Fruit fly (Drosophila melanogaster) whole organism, embryonic: ENCODE data around the gene sosie.

ENCODE experiments used
- Blimp-1 ChIP-seq: fragments of 200-800 bp; sonication (Bioruptor generic); optimal IDR thresholded peaks from 3 replicates; lab custom pipeline; 2018; ENCODE audit warnings: missing biosample characterization, missing genetic modification characterization, mild to moderate bottlenecking, moderate library complexity, missing genetic modification reagents
- C15 ChIP-seq: fragments of 200-800 bp; sonication (Bioruptor generic); IDR thresholded peaks from 3 replicates; pipeline ENCODE4 v1.3.6; 2022; ENCODE audit warnings: missing biosample characterization, missing genetic modification characterization
- CG10267 ChIP-seq: fragments of 200-800 bp; sonication (Bioruptor generic); optimal IDR thresholded peaks from 2 replicates; lab custom pipeline; 2018; ENCODE audit warnings: missing biosample characterization, mild to moderate bottlenecking, missing genetic modification characterization, moderate library complexity
- CG10462 ChIP-seq: fragments of 200-800 bp; sonication (Bioruptor generic); optimal IDR thresholded peaks from 2 replicates; lab custom pipeline; 2016; ENCODE audit warnings: missing biosample characterization, missing genetic modification characterization
- CG11560 ChIP-seq: fragments of 200-800 bp; sonication (Bioruptor generic); IDR thresholded peaks from 3 replicates; pipeline ENCODE4 v1.3.6; 2022; ENCODE audit warnings: missing biosample characterization, missing genetic modification characterization
- CG12219 ChIP-seq: fragments of 200-800 bp; sonication (Bioruptor generic); optimal IDR thresholded peaks from 3 replicates; lab custom pipeline; 2018; ENCODE audit warnings: missing biosample characterization, mild to moderate bottlenecking, missing genetic modification characterization
- CG12299 ChIP-seq: fragments of 200-800 bp; sonication (Bioruptor generic); optimal IDR thresholded peaks from 2 replicates; lab custom pipeline; 2018; ENCODE audit warnings: missing biosample characterization, mild to moderate bottlenecking, missing genetic modification characterization
- CG14441 ChIP-seq: fragments of 200-800 bp; sonication (Bioruptor generic); IDR thresholded peaks from 2 replicates; pipeline ENCODE4 v1.3.6; 2022; ENCODE audit warnings: missing biosample characterization, missing genetic modification characterization
- CG15696 ChIP-seq: fragments of 200-800 bp; sonication (Bioruptor generic); optimal IDR thresholded peaks from 2 replicates; lab custom pipeline; 2019; ENCODE audit warnings: missing biosample characterization, mild to moderate bottlenecking, missing genetic modification characterization, moderate library complexity
- CG16813 ChIP-seq: fragments of 200-800 bp; sonication (Bioruptor generic); IDR thresholded peaks from 3 replicates; pipeline ENCODE4 v1.3.6; 2022; ENCODE audit warnings: missing biosample characterization, missing genetic modification characterization; ENCODE audit not compliant: partially characterized antibody
- CG18764 ChIP-seq: fragments of 200-800 bp; sonication (Bioruptor generic); optimal IDR thresholded peaks from 3 replicates; lab custom pipeline; 2016; ENCODE audit warnings: missing biosample characterization, missing genetic modification characterization
- CG2875 ChIP-seq: fragments of 200-800 bp; sonication (Bioruptor generic); optimal IDR thresholded peaks from 2 replicates; lab custom pipeline; 2017; ENCODE audit warnings: missing biosample characterization, mild to moderate bottlenecking, missing genetic modification characterization, missing genetic modification reagents
- CG31365 ChIP-seq: fragments of 200-800 bp; sonication (Bioruptor generic); optimal IDR thresholded peaks from 2 replicates; lab custom pipeline; 2018; ENCODE audit warnings: missing biosample characterization, mild to moderate bottlenecking, missing genetic modification characterization
- CG3281 ChIP-seq: fragments of 200-800 bp; sonication (Bioruptor generic); optimal IDR thresholded peaks from 3 replicates; lab custom pipeline; 2017; ENCODE audit warnings: missing biosample characterization, mild to moderate bottlenecking, missing genetic modification characterization
- CG43689 ChIP-seq: fragments of 200-800 bp; sonication (Bioruptor generic); IDR thresholded peaks from 2 replicates; pipeline ENCODE4 v1.3.6; 2022; ENCODE audit warnings: missing biosample characterization, missing genetic modification characterization
- CG6765 ChIP-seq: fragments of 200-800 bp; sonication (Bioruptor generic); optimal IDR thresholded peaks from 3 replicates; lab custom pipeline; 2017; ENCODE audit warnings: missing biosample characterization, mild to moderate bottlenecking, missing genetic modification characterization
- CG6854 ChIP-seq: fragments of 200-800 bp; sonication (Bioruptor generic); optimal IDR thresholded peaks from 3 replicates; lab custom pipeline; 2017; ENCODE audit warnings: missing biosample characterization, mild to moderate bottlenecking, missing genetic modification characterization
- CG7786 ChIP-seq: fragments of 200-800 bp; sonication (Bioruptor generic); optimal IDR thresholded peaks from 2 replicates; lab custom pipeline; 2016; ENCODE audit warnings: missing biosample characterization, missing genetic modification characterization
- CG7963 ChIP-seq: fragments of 200-800 bp; sonication (Bioruptor generic); IDR thresholded peaks from 3 replicates; pipeline ENCODE4 v1.3.6; 2022; ENCODE audit warnings: missing biosample characterization, missing genetic modification characterization; ENCODE audit not compliant: partially characterized antibody
- CG8388 ChIP-seq: fragments of 200-800 bp; sonication (Bioruptor generic); optimal IDR thresholded peaks from 2 replicates; lab custom pipeline; 2019; ENCODE audit warnings: missing biosample characterization, mild to moderate bottlenecking, missing genetic modification characterization, moderate library complexity
- CHES-1-like ChIP-seq: fragments of 200-800 bp; sonication (Bioruptor generic); optimal IDR thresholded peaks from 2 replicates; lab custom pipeline; 2016; ENCODE audit warnings: missing biosample characterization, missing genetic modification characterization
- CrebB ChIP-seq: fragments of 200-800 bp; sonication (Bioruptor generic); optimal IDR thresholded peaks from 3 replicates; lab custom pipeline; 2018; ENCODE audit warnings: missing biosample characterization, mild to moderate bottlenecking, missing genetic modification characterization
- Dad ChIP-seq: fragments of 200-800 bp; sonication (Bioruptor generic); optimal IDR thresholded peaks from 3 replicates; lab custom pipeline; 2016; ENCODE audit warnings: missing biosample characterization, missing genetic modification characterization
- Dbx ChIP-seq: fragments of 200-800 bp; sonication (Bioruptor generic); IDR thresholded peaks from 3 replicates; pipeline ENCODE4 v1.3.6; 2022; ENCODE audit warnings: missing biosample characterization, missing genetic modification characterization
- Dip2 ChIP-seq: fragments of 200-800 bp; sonication (Bioruptor generic); IDR thresholded peaks from 2 replicates; pipeline ENCODE4 v1.3.6; 2022; ENCODE audit warnings: missing biosample characterization, missing genetic modification characterization
- Eip74EF ChIP-seq, 2 experiments: fragments of 200-800 bp in 1 of 2; fragments of >200 bp in 1 of 2; sonication (Bioruptor generic) in 1 of 2; optimal IDR thresholded peaks; 2 replicates each; lab custom pipeline; 2017 to 2019; ENCODE audit warnings: missing biosample characterization in 2 of 2, missing genetic modification characterization in 2 of 2, mild to moderate bottlenecking in 1 of 2, moderate library complexity in 1 of 2
- HHEX ChIP-seq: fragments of 200-800 bp; sonication (Bioruptor generic); optimal IDR thresholded peaks from 3 replicates; lab custom pipeline; 2017; ENCODE audit warnings: missing biosample characterization, mild to moderate bottlenecking, missing genetic modification characterization, missing genetic modification reagents
- Jarid2 ChIP-seq: fragments of 200-800 bp; sonication (Bioruptor generic); optimal IDR thresholded peaks from 3 replicates; lab custom pipeline; 2017; ENCODE audit warnings: mild to moderate bottlenecking, missing biosample characterization, missing genetic modification reagents, missing genetic modification characterization
- Oli ChIP-seq: fragments of 200-800 bp; sonication (Bioruptor generic); optimal IDR thresholded peaks from 2 replicates; lab custom pipeline; 2018; ENCODE audit warnings: missing biosample characterization, mild to moderate bottlenecking, missing genetic modification characterization, moderate library complexity
- Side ChIP-seq: fragments of 200-800 bp; sonication (Bioruptor generic); optimal IDR thresholded peaks from 2 replicates; lab custom pipeline; 2016; ENCODE audit warnings: missing biosample characterization, missing genetic modification characterization
- Sry-β ChIP-seq: fragments of 200-800 bp; sonication (Bioruptor generic); optimal IDR thresholded peaks from 2 replicates; lab custom pipeline; 2018; ENCODE audit warnings: missing biosample characterization, mild to moderate bottlenecking, missing genetic modification characterization, moderate library complexity
- Trl ChIP-seq, 3 experiments: fragments of >200 bp in 2 of 3; fragments of 200-800 bp in 1 of 3; sonication (Bioruptor generic) in 1 of 3; optimal IDR thresholded peaks; 2 replicates in 1 of 3; 3 replicates in 2 of 3; lab custom pipeline; 2016 to 2017; ENCODE audit warnings: missing biosample characterization in 1 of 3, missing genetic modification characterization in 1 of 3
- ap ChIP-seq: fragments of 200-800 bp; sonication (Bioruptor generic); IDR thresholded peaks from 2 replicates; pipeline ENCODE4 v1.3.6; 2022; ENCODE audit warnings: missing biosample characterization, missing genetic modification characterization
- dan ChIP-seq: fragments of 200-800 bp; sonication (Bioruptor generic); IDR thresholded peaks from 2 replicates; pipeline ENCODE4 v1.3.6; 2022; ENCODE audit warnings: missing biosample characterization, missing genetic modification characterization
- fru ChIP-seq: fragments of >200 bp; optimal IDR thresholded peaks from 2 replicates; lab custom pipeline; 2017
- gce ChIP-seq: fragments of 200-800 bp; sonication (Bioruptor generic); IDR thresholded peaks from 3 replicates; pipeline ENCODE4 v1.3.6; 2022; ENCODE audit warnings: missing biosample characterization, missing genetic modification characterization
- kay ChIP-seq: fragments of 200-800 bp; sonication (Bioruptor generic); optimal IDR thresholded peaks from 2 replicates; lab custom pipeline; 2016; ENCODE audit warnings: missing biosample characterization, missing genetic modification characterization
- klu ChIP-seq: fragments of 200-800 bp; sonication (Bioruptor generic); IDR thresholded peaks from 2 replicates; pipeline ENCODE4 v1.3.6; 2022; ENCODE audit warnings: missing biosample characterization, missing genetic modification characterization
- onecut ChIP-seq: fragments of 200-800 bp; sonication (Bioruptor generic); IDR thresholded peaks from 2 replicates; pipeline ENCODE4 v1.3.6; 2022; ENCODE audit warnings: missing biosample characterization, missing genetic modification characterization
- p53 ChIP-seq: fragments of 200-800 bp; sonication (Bioruptor generic); optimal IDR thresholded peaks from 2 replicates; lab custom pipeline; 2016; ENCODE audit warnings: missing biosample characterization, missing genetic modification characterization
- psq ChIP-seq: fragments of 200-800 bp; sonication (Bioruptor generic); optimal IDR thresholded peaks from 2 replicates; lab custom pipeline; 2017; ENCODE audit warnings: missing biosample characterization, missing genetic modification characterization
- rib ChIP-seq: fragments of 200-800 bp; sonication (Bioruptor generic); IDR thresholded peaks from 2 replicates; pipeline ENCODE4 v1.3.6; 2022; ENCODE audit warnings: missing biosample characterization, missing genetic modification characterization
- row ChIP-seq: fragments of 200-800 bp; sonication (Bioruptor generic); IDR thresholded peaks from 3 replicates; pipeline ENCODE4 v1.3.6; 2022; ENCODE audit warnings: missing biosample characterization, missing genetic modification characterization
- sd ChIP-seq: fragments of 200-800 bp; sonication (Bioruptor generic); optimal IDR thresholded peaks from 3 replicates; lab custom pipeline; 2018; ENCODE audit warnings: missing biosample characterization, mild to moderate bottlenecking, missing genetic modification characterization, moderate library complexity
- sob ChIP-seq: fragments of 200-800 bp; sonication (Bioruptor generic); IDR thresholded peaks from 2 replicates; pipeline ENCODE4 v1.3.6; 2022; ENCODE audit warnings: missing biosample characterization, missing genetic modification characterization
- tna ChIP-seq: fragments of 200-800 bp; sonication (Bioruptor generic); IDR thresholded peaks from 2 replicates; pipeline ENCODE4 v1.3.6; 2022; ENCODE audit warnings: missing biosample characterization, missing genetic modification characterization; ENCODE audit not compliant: partially characterized antibody
- trem ChIP-seq: fragments of 200-800 bp; optimal IDR thresholded peaks from 3 replicates; lab custom pipeline; 2019; ENCODE audit warnings: missing biosample characterization, mild to moderate bottlenecking, missing genetic modification characterization, moderate library complexity
- unc-4 ChIP-seq: fragments of 200-800 bp; sonication (Bioruptor generic); IDR thresholded peaks from 2 replicates; pipeline ENCODE4 v1.3.6; 2022; ENCODE audit warnings: missing biosample characterization, missing genetic modification characterization; ENCODE audit not compliant: partially characterized antibody
- vfl ChIP-seq: fragments of 200-800 bp; sonication (Bioruptor generic); optimal IDR thresholded peaks from 2 replicates; lab custom pipeline; 2016; ENCODE audit warnings: missing biosample characterization, missing genetic modification characterization

Gene sosie

DNA sequence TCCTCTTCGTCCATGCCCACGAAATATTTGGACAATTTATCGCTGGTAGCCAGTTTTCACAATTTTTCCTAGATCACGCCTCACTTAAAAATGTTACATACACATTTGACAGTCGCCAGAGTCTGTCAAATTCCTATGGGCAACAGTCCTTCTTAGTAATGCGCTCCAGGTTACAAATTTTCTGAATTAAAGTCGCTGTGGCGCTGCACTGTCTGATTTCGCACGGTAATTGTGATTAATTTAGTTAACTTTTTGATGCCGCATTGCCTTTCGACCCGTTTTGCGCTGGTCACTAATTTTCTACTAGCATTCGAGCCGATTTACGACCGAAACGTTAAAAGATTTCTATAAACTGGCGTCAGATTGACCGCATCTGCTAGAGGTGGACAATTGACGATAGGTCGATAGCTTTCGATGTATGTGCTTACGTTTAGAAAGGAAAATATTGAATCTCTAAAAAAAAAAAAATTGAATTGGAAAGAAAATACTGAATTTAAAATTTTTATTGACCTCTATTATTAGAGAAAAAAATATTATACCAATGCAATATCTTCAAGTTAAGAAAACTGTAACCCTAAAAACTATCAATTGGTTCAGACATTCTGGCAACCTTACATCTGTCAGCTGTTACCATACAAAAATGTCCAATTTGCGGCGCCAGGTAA lies 20.0 kb upstream of the sosie start, which contains the start of the genes lili and CG34150 (continued):
- no peak for TF ChIP-seq Dip2 (GFP tag; lab: Robert Waterston, UW)
- no peak for TF ChIP-seq rib (GFP tag; lab: Robert Waterston, UW)
- peak; percentile 73 for TF ChIP-seq vfl (GFP tag; lab: Kevin White, UChicago)
- TF ChIP-seq CG6765 (GFP tag; lab: Kevin White, UChicago) = peak; percentile 10
- TF ChIP-seq sd = peak; percentile 65
- no peak for TF ChIP-seq CG43689
- peak; percentile 62; the same call in 1 of the 2 replicates for TF ChIP-seq CG14441 (GFP tag; lab: Robert Waterston, UW)
- peak; percentile 74 for TF ChIP-seq CG7786
- TF ChIP-seq Oli (tag; lab: Kevin White, UChicago) = peak; percentile 50
- TF ChIP-seq unc-4 (GFP tag; lab: Robert Waterston, UW) = peak; percentile 89
- peak; percentile 16; the same call in 1 of the 2 replicates for TF ChIP-seq tna (GFP tag; lab: Robert Waterston, UW)
- TF ChIP-seq CG6854 (GFP tag; lab: Kevin White, UChicago) = no peak
- peak; percentile 90 for TF ChIP-seq Jarid2 (GFP tag; lab: Kevin White, UChicago)
- peak; percentile 78 for TF ChIP-seq CG16813 (GFP tag; lab: Robert Waterston, UW)
- TF ChIP-seq CG31365 = no peak
- peak; percentile 90 for TF ChIP-seq row
- peak; percentile 82 for TF ChIP-seq CG15696 (tag; lab: Kevin White, UChicago)
- peak; percentile 57 for TF ChIP-seq psq (GFP tag; lab: Kevin White, UChicago)
- TF ChIP-seq CG11560 (tag; lab: Robert Waterston, UW) = peak; percentile 60; the same call in 1 of the 3 replicates
- TF ChIP-seq Dad = peak; percentile 73
- TF ChIP-seq CG10267 (tag; lab: Kevin White, UChicago) = peak; percentile 80
- TF ChIP-seq HHEX (GFP tag; lab: Kevin White, UChicago) = no peak
- TF ChIP-seq C15 (GFP tag; lab: Robert Waterston, UW) = no peak
- TF ChIP-seq CG12299 (tag; lab: Kevin White, UChicago) = peak; percentile 48
- peak; percentile 60; the same call in 1 of the 3 replicates for TF ChIP-seq CG7963 (GFP tag; lab: Robert Waterston, UW)
- TF ChIP-seq klu = peak; percentile 69
- no peak for TF ChIP-seq Trl (optimal IDR thresholded peaks at IDR 0.05; lab: Kevin White, UChicago)
- TF ChIP-seq Trl (GFP tag; optimal IDR thresholded peaks at IDR 0.05; lab: Kevin White, UChicago) = peak; percentile 80
- peak; percentile 76 for TF ChIP-seq Blimp-1 (GFP tag; lab: Kevin White, UChicago)
- TF ChIP-seq kay = peak; percentile 63
- TF ChIP-seq CG2875 (GFP tag; lab: Kevin White, UChicago) = no peak
- TF ChIP-seq CG8388 = peak; percentile 55
- peak; percentile 47 for TF ChIP-seq onecut (GFP tag; lab: Robert Waterston, UW)
- peak; percentile 92 for TF ChIP-seq trem (tag; lab: Kevin White, UChicago)
- TF ChIP-seq fru (lab: Kevin White, UChicago) = no peak
- peak; percentile 80 for TF ChIP-seq CHES-1-like (GFP tag; lab: Kevin White, UChicago)
- peak; percentile 55 for TF ChIP-seq Side
- no peak for TF ChIP-seq Eip74EF (GFP tag; optimal IDR thresholded peaks at IDR 0.05; lab: Kevin White, UChicago)
- peak; percentile 67 for TF ChIP-seq CG3281 (GFP tag; lab: Kevin White, UChicago)
- TF ChIP-seq Dbx (GFP tag; lab: Robert Waterston, UW) = peak; percentile 82
- peak; percentile 73 for TF ChIP-seq CG18764 (GFP tag; lab: Kevin White, UChicago)
- no peak for TF ChIP-seq CrebB (tag; lab: Kevin White, UChicago)
- peak; percentile 27 for TF ChIP-seq Sry-β
- no peak for TF ChIP-seq dan (GFP tag; lab: Robert Waterston, UW)
- TF ChIP-seq gce (GFP tag; lab: Robert Waterston, UW) = no peak
- TF ChIP-seq CG10462 (GFP tag; lab: Kevin White, UChicago) = peak; percentile 71
- peak; percentile 86 for TF ChIP-seq sob (GFP tag; lab: Robert Waterston, UW)
- 0 out of 2 replicates have a peak, but pooled peaks have one; percentile 18 for TF ChIP-seq ap (GFP tag; lab: Robert Waterston, UW)
- TF ChIP-seq CG12219 (GFP tag; lab: Kevin White, UChicago) = no peak
- TF ChIP-seq p53 = peak; percentile 50
